Fruit fly (Drosophila melanogaster) whole organism, adult: ENCODE results near the gene Syx1A.

ENCODE experiments used
- CG1620 ChIP-seq: fragments of 200-800 bp; sonication (Bioruptor generic); optimal IDR thresholded peaks from 2 replicates; lab custom pipeline; 2016; ENCODE audit warnings: missing biosample characterization, missing genetic modification characterization
- CG5204 ChIP-seq: fragments of 200-800 bp; sonication (Bioruptor generic); optimal IDR thresholded peaks from 2 replicates; lab custom pipeline; 2016; ENCODE audit warnings: missing biosample characterization, missing genetic modification characterization
- kay ChIP-seq: fragments of 200-800 bp; sonication (Bioruptor generic); peaks from one replicate; lab custom pipeline; 2016; ENCODE audit warnings: missing biosample characterization, missing genetic modification characterization, borderline replicate concordance

dm6 chr3R:24150103-24150502 lies 44.5 kb upstream of the Syx1A start, which contains the start of gene p38c:
- TF ChIP-seq kay (GFP tag; lab: Kevin White, UChicago): no peak
- no peak for TF ChIP-seq CG1620 (GFP tag; lab: Kevin White, UChicago)
- no peak for TF ChIP-seq CG5204 (GFP tag; lab: Kevin White, UChicago)
